Fruit fly (Drosophila melanogaster) whole organism, prepupa: ENCODE results near the gene hob.

Experiments
- Blimp-1 ChIP-seq: fragments of 200-800 bp; sonication (Bioruptor generic); optimal IDR thresholded peaks from 3 replicates; lab custom pipeline; 2017; ENCODE audit warnings: missing biosample characterization, missing genetic modification characterization, mild to moderate bottlenecking, moderate library complexity, missing genetic modification reagents
- CG10669 ChIP-seq: fragments of 200-800 bp; sonication (Bioruptor generic); optimal IDR thresholded peaks from 3 replicates; lab custom pipeline; 2018; ENCODE audit warnings: missing biosample characterization, mild to moderate bottlenecking, missing genetic modification characterization, moderate library complexity
- CG11762 ChIP-seq: fragments of 200-800 bp; sonication (Bioruptor generic); optimal IDR thresholded peaks from 3 replicates; lab custom pipeline; 2016; ENCODE audit warnings: missing biosample characterization, missing genetic modification characterization; ENCODE audit not compliant: insufficient read depth
- CG11902 ChIP-seq: fragments of 200-800 bp; sonication (Bioruptor generic); optimal IDR thresholded peaks from 3 replicates; lab custom pipeline; 2016; ENCODE audit warnings: missing biosample characterization, missing genetic modification characterization
- CG15336 ChIP-seq: fragments of 200-800 bp; sonication (Bioruptor generic); IDR thresholded peaks from 2 replicates; pipeline ENCODE4 v1.3.6; 2022; ENCODE audit warnings: missing biosample characterization, missing genetic modification characterization
- CG1621 ChIP-seq: fragments of 200-800 bp; sonication (Bioruptor generic); optimal IDR thresholded peaks from 3 replicates; lab custom pipeline; 2018; ENCODE audit warnings: missing biosample characterization, mild to moderate bottlenecking, missing genetic modification characterization
- CG16779 ChIP-seq: fragments of 200-800 bp; sonication (Bioruptor generic); optimal IDR thresholded peaks from 3 replicates; lab custom pipeline; 2017; ENCODE audit warnings: missing biosample characterization, mild to moderate bottlenecking, missing genetic modification characterization
- CG3032 ChIP-seq: fragments of 200-800 bp; optimal IDR thresholded peaks from 2 replicates; lab custom pipeline; 2019; ENCODE audit warnings: missing biosample characterization, mild to moderate bottlenecking, missing genetic modification characterization, moderate library complexity
- CG32006 ChIP-seq: fragments of 200-800 bp; sonication (Bioruptor generic); optimal IDR thresholded peaks from 3 replicates; lab custom pipeline; 2017; ENCODE audit warnings: missing biosample characterization, mild to moderate bottlenecking, missing genetic modification characterization
- CG3919 ChIP-seq: fragments of 200-800 bp; sonication (Bioruptor generic); optimal IDR thresholded peaks from 3 replicates; lab custom pipeline; 2016; ENCODE audit warnings: missing biosample characterization, missing genetic modification characterization
- CG4318 ChIP-seq: fragments of 200-800 bp; sonication (Bioruptor generic); optimal IDR thresholded peaks from 3 replicates; lab custom pipeline; 2017; ENCODE audit warnings: missing biosample characterization, mild to moderate bottlenecking, missing genetic modification characterization
- CG6276 ChIP-seq: fragments of 200-800 bp; sonication (Bioruptor generic); optimal IDR thresholded peaks from 2 replicates; lab custom pipeline; 2017; ENCODE audit warnings: missing biosample characterization, mild to moderate bottlenecking, missing genetic modification characterization
- CG6792 ChIP-seq: fragments of 200-800 bp; sonication (Bioruptor generic); optimal IDR thresholded peaks from 3 replicates; lab custom pipeline; 2016; ENCODE audit warnings: missing biosample characterization, missing genetic modification characterization
- CG6808 ChIP-seq: fragments of 200-800 bp; sonication (Bioruptor generic); optimal IDR thresholded peaks from 3 replicates; lab custom pipeline; 2017; ENCODE audit warnings: missing biosample characterization, missing genetic modification characterization, mild to moderate bottlenecking, moderate library complexity, missing genetic modification reagents
- CG6854 ChIP-seq: fragments of 200-800 bp; sonication (Bioruptor generic); optimal IDR thresholded peaks from 2 replicates; lab custom pipeline; 2017; ENCODE audit warnings: missing biosample characterization, mild to moderate bottlenecking, missing genetic modification characterization
- CG7368 ChIP-seq: fragments of 200-800 bp; sonication (Bioruptor generic); optimal IDR thresholded peaks from 3 replicates; lab custom pipeline; 2016; ENCODE audit warnings: missing biosample characterization, missing genetic modification characterization
- CG8119 ChIP-seq: fragments of 200-800 bp; sonication (Bioruptor generic); IDR thresholded peaks from 3 replicates; pipeline ENCODE4 v1.3.6; 2022; ENCODE audit warnings: missing biosample characterization, missing genetic modification characterization
- CG8319 ChIP-seq: fragments of 200-800 bp; sonication (Bioruptor generic); optimal IDR thresholded peaks from 3 replicates; lab custom pipeline; 2016; ENCODE audit warnings: missing biosample characterization, missing genetic modification characterization
- CG8632 ChIP-seq: fragments of 200-800 bp; sonication (Bioruptor generic); optimal IDR thresholded peaks from 3 replicates; lab custom pipeline; 2016; ENCODE audit warnings: missing biosample characterization, missing genetic modification characterization
- CG9139 ChIP-seq: fragments of 200-800 bp; sonication (Bioruptor generic); optimal IDR thresholded peaks from 3 replicates; lab custom pipeline; 2017; ENCODE audit warnings: missing biosample characterization, mild to moderate bottlenecking, missing genetic modification characterization
- Eip75B ChIP-seq: fragments of 200-800 bp; sonication (Bioruptor generic); optimal IDR thresholded peaks from 3 replicates; lab custom pipeline; 2016; ENCODE audit warnings: missing biosample characterization, missing genetic modification characterization
- Eip78C ChIP-seq: fragments of 200-800 bp; sonication (Bioruptor generic); peaks from one replicate; lab custom pipeline; 2016; ENCODE audit warnings: missing biosample characterization, missing genetic modification characterization
- Eip93F ChIP-seq: fragments of 200-800 bp; sonication (Bioruptor generic); optimal IDR thresholded peaks from 2 replicates; lab custom pipeline; 2016; ENCODE audit warnings: missing biosample characterization, mild to moderate bottlenecking, missing genetic modification characterization
- Ets21C ChIP-seq: fragments of 200-800 bp; sonication (Bioruptor generic); optimal IDR thresholded peaks from 3 replicates; lab custom pipeline; 2016; ENCODE audit warnings: missing biosample characterization, missing genetic modification characterization
- Ets96B ChIP-seq: fragments of 200-800 bp; optimal IDR thresholded peaks from 2 replicates; lab custom pipeline; 2019; ENCODE audit warnings: missing biosample characterization, mild to moderate bottlenecking, missing genetic modification characterization, moderate library complexity
- Gug ChIP-seq: fragments of 200-800 bp; sonication (Bioruptor generic); IDR thresholded peaks from 2 replicates; pipeline ENCODE4 v1.3.6; 2022; ENCODE audit warnings: missing biosample characterization, missing genetic modification characterization
- Hr38 ChIP-seq: sonication (Bioruptor generic); optimal IDR thresholded peaks from 2 replicates; lab custom pipeline; 2016; ENCODE audit warnings: missing biosample characterization, missing genetic modification characterization
- Hr4 ChIP-seq: fragments of 200-800 bp; sonication (Bioruptor generic); optimal IDR thresholded peaks from 3 replicates; lab custom pipeline; 2016; ENCODE audit warnings: missing biosample characterization, missing genetic modification characterization
- Lpt ChIP-seq: fragments of 200-800 bp; sonication (Bioruptor generic); optimal IDR thresholded peaks from 3 replicates; lab custom pipeline; 2016; ENCODE audit warnings: missing biosample characterization, missing genetic modification characterization
- Met ChIP-seq: fragments of 200-800 bp; sonication (Bioruptor generic); optimal IDR thresholded peaks from 3 replicates; lab custom pipeline; 2016; ENCODE audit warnings: missing biosample characterization, missing genetic modification characterization
- OdsH ChIP-seq: fragments of 200-800 bp; sonication (Bioruptor generic); optimal IDR thresholded peaks from 3 replicates; lab custom pipeline; 2016; ENCODE audit warnings: missing biosample characterization, missing genetic modification characterization
- Smox ChIP-seq: fragments of 200-800 bp; sonication (Bioruptor generic); optimal IDR thresholded peaks from 3 replicates; lab custom pipeline; 2016; ENCODE audit warnings: missing biosample characterization, missing genetic modification characterization
- Sox14 ChIP-seq: fragments of 200-800 bp; sonication (Bioruptor generic); optimal IDR thresholded peaks from 3 replicates; lab custom pipeline; 2016; ENCODE audit warnings: missing biosample characterization, missing genetic modification characterization
- Sox15 ChIP-seq: fragments of 200-800 bp; sonication (Bioruptor generic); optimal IDR thresholded peaks from 3 replicates; lab custom pipeline; 2016; ENCODE audit warnings: missing biosample characterization, missing genetic modification characterization
- achi ChIP-seq: fragments of 200-800 bp; sonication (Bioruptor generic); optimal IDR thresholded peaks from 3 replicates; lab custom pipeline; 2016; ENCODE audit warnings: missing biosample characterization, missing genetic modification characterization
- cyc ChIP-seq: fragments of 200-800 bp; sonication (Bioruptor generic); optimal IDR thresholded peaks from 3 replicates; lab custom pipeline; 2016; ENCODE audit warnings: missing biosample characterization, missing genetic modification characterization
- dac ChIP-seq: fragments of 200-800 bp; sonication (Bioruptor generic); optimal IDR thresholded peaks from 2 replicates; lab custom pipeline; 2017; ENCODE audit warnings: missing biosample characterization, mild to moderate bottlenecking, missing genetic modification characterization
- eg ChIP-seq: fragments of 200-800 bp; sonication (Bioruptor generic); IDR thresholded peaks from 3 replicates; pipeline ENCODE4 v1.3.6; 2022; ENCODE audit warnings: missing biosample characterization, missing genetic modification characterization
- esn ChIP-seq: fragments of 200-800 bp; sonication (Bioruptor generic); optimal IDR thresholded peaks from 2 replicates; lab custom pipeline; 2016; ENCODE audit warnings: missing biosample characterization, mild to moderate bottlenecking, missing genetic modification characterization, moderate library complexity
- fd85E ChIP-seq: fragments of 200-800 bp; sonication (Bioruptor generic); optimal IDR thresholded peaks from 3 replicates; lab custom pipeline; 2016; ENCODE audit warnings: missing biosample characterization, missing genetic modification characterization
- fkh ChIP-seq: fragments of 200-800 bp; sonication (Bioruptor generic); optimal IDR thresholded peaks from 3 replicates; lab custom pipeline; 2017; ENCODE audit warnings: missing biosample characterization, mild to moderate bottlenecking, missing genetic modification characterization, moderate library complexity
- lz ChIP-seq: fragments of 200-800 bp; sonication (Bioruptor generic); optimal IDR thresholded peaks from 3 replicates; lab custom pipeline; 2016; ENCODE audit warnings: missing biosample characterization, missing genetic modification characterization
- net ChIP-seq: fragments of 200-800 bp; sonication (Bioruptor generic); optimal IDR thresholded peaks from 3 replicates; lab custom pipeline; 2016; ENCODE audit warnings: missing biosample characterization, missing genetic modification characterization
- salr ChIP-seq, 2 experiments: fragments of 200-800 bp; sonication (Bioruptor generic); optimal IDR thresholded peaks; 3 replicates each; lab custom pipeline; 2016 to 2018; ENCODE audit warnings: missing biosample characterization in 2 of 2, missing genetic modification characterization in 2 of 2, mild to moderate bottlenecking in 1 of 2
- spab ChIP-seq: fragments of 200-800 bp; sonication (Bioruptor generic); optimal IDR thresholded peaks from 2 replicates; lab custom pipeline; 2017; ENCODE audit warnings: missing biosample characterization, mild to moderate bottlenecking, missing genetic modification characterization, missing genetic modification reagents
- ss ChIP-seq, 2 experiments: fragments of 200-800 bp; sonication (Bioruptor generic); optimal IDR thresholded peaks; 2 replicates in 1 of 2; 3 replicates in 1 of 2; lab custom pipeline; 2017 to 2018; ENCODE audit warnings: mild to moderate bottlenecking in 2 of 2, missing biosample characterization in 2 of 2, missing genetic modification characterization in 2 of 2, moderate library complexity in 1 of 2
- svp ChIP-seq: fragments of 200-800 bp; sonication (Bioruptor generic); peaks from one replicate; lab custom pipeline; 2016; ENCODE audit warnings: missing biosample characterization, missing genetic modification characterization
- topi ChIP-seq: fragments of 200-800 bp; sonication (Bioruptor generic); optimal IDR thresholded peaks from 3 replicates; lab custom pipeline; 2016; ENCODE audit warnings: missing biosample characterization, missing genetic modification characterization

hob gene

dm6 chr3L:3259703-3260102 is 41.0 kb upstream of the hob start (continued):
- peak; percentile 76 for TF ChIP-seq CG11762 (GFP tag; lab: Kevin White, UChicago)
- TF ChIP-seq lz = peak; percentile 85
- TF ChIP-seq Blimp-1 (GFP tag; lab: Kevin White, UChicago) = peak; percentile 72
- TF ChIP-seq CG32006 = peak; percentile 82
- peak; percentile 90 for TF ChIP-seq Eip75B
- peak; percentile 81 for TF ChIP-seq CG8319 (GFP tag; lab: Kevin White, UChicago)
- peak; percentile 91 for TF ChIP-seq CG8119 (GFP tag; lab: Robert Waterston, UW)
- TF ChIP-seq CG15336 = peak; percentile 89
- TF ChIP-seq OdsH (GFP tag; lab: Kevin White, UChicago) = peak; percentile 85
- peak; percentile 67 for TF ChIP-seq CG6854
- TF ChIP-seq achi (GFP tag; lab: Kevin White, UChicago) = peak; percentile 85
- peak; percentile 86 for TF ChIP-seq Hr4 (GFP tag; lab: Kevin White, UChicago)
- TF ChIP-seq Met (GFP tag; lab: Kevin White, UChicago) = peak; percentile 82
- peak; percentile 98 for TF ChIP-seq Eip78C (GFP tag; lab: Kevin White, UChicago)
- peak; percentile 65 for TF ChIP-seq CG11902 (GFP tag; lab: Kevin White, UChicago)
- peak; percentile 87 for TF ChIP-seq topi (GFP tag; lab: Kevin White, UChicago)
- TF ChIP-seq CG6792 = peak; percentile 91
- peak; percentile 82 for TF ChIP-seq Gug
- TF ChIP-seq CG6808 (GFP tag; lab: Kevin White, UChicago) = peak; percentile 93
- TF ChIP-seq CG16779 (tag; lab: Kevin White, UChicago) = peak; percentile 71
- TF ChIP-seq CG8632 (GFP tag; lab: Kevin White, UChicago) = peak; percentile 84
- peak; percentile 91 for TF ChIP-seq svp
- TF ChIP-seq CG9139 = peak; percentile 90
- TF ChIP-seq Sox14 (GFP tag; lab: Kevin White, UChicago) = peak; percentile 86
- no peak for TF ChIP-seq Hr38 (GFP tag; lab: Kevin White, UChicago)
- peak; percentile 95 for TF ChIP-seq eg (GFP tag; lab: Robert Waterston, UW)

dm6 chr3L:3257690-3258089 is 39.0 kb upstream of the hob start, which contains the start of gene ckd:
Gene ckd, plus strand, starts transcription at chr3L:3257878.
- TF ChIP-seq Met (GFP tag; lab: Kevin White, UChicago) (no peak), Ets96B (no peak), CG3919 (no peak), CG6808 (GFP tag; lab: Kevin White, UChicago) (no peak), CG1621 (no peak), CG6854 (peak; percentile 54), fd85E (GFP tag; lab: Kevin White, UChicago) (no peak), Eip93F (GFP tag; lab: Kevin White, UChicago) (no peak), cyc (GFP tag; lab: Kevin White, UChicago) (no peak), eg (GFP tag; lab: Robert Waterston, UW) (0 out of 3 replicates have a peak, but pooled peaks have one; percentile 7), CG7368 (no peak), achi (GFP tag; lab: Kevin White, UChicago) (no peak), CG3032 (no peak), Blimp-1 (GFP tag; lab: Kevin White, UChicago) (peak; percentile 77), CG10669 (no peak), net (GFP tag; lab: Kevin White, UChicago) (no peak), Ets21C (GFP tag; lab: Kevin White, UChicago) (no peak), fkh (no peak), spab (GFP tag; lab: Kevin White, UChicago) (no peak), Lpt (GFP tag; lab: Kevin White, UChicago) (peak; percentile 6), Sox14 (GFP tag; lab: Kevin White, UChicago) (no peak), esn (GFP tag; lab: Kevin White, UChicago) (no peak), Eip75B (peak; percentile 56), CG4318 (GFP tag; lab: Kevin White, UChicago) (no peak), salr (GFP tag; optimal IDR thresholded peaks at IDR 0.05; lab: Kevin White, UChicago) (no peak), CG16779 (tag; lab: Kevin White, UChicago) (no peak), CG15336 (peak; percentile 19; the same call in 1 of the 2 replicates), Eip78C (GFP tag; lab: Kevin White, UChicago) (peak; percentile 62), Hr38 (GFP tag; lab: Kevin White, UChicago) (no peak), CG8119 (GFP tag; lab: Robert Waterston, UW) (no peak; the same call in 2 of the 3 replicates), Gug (no peak), CG6792 (no peak), CG6276 (GFP tag; lab: Kevin White, UChicago) (no peak), svp (no peak), ss (GFP tag; optimal IDR thresholded peaks at IDR 0.05; lab: Kevin White, UChicago) (peak in 1 of 2 experiments; percentile 14), CG11762 (GFP tag; lab: Kevin White, UChicago) (no peak), Sox15 (GFP tag; lab: Kevin White, UChicago) (no peak), Smox (GFP tag; lab: Kevin White, UChicago) (no peak), dac (no peak)
